Fruit fly (Drosophila melanogaster) whole organism, embryonic: ENCODE measurements around the gene CG15865.

Experiments used
- Aef1 ChIP-seq: fragments of 200-800 bp; sonication (Bioruptor generic); IDR thresholded peaks from 3 replicates; pipeline ENCODE4 v1.3.6; 2022; ENCODE audit warnings: missing biosample characterization, missing genetic modification characterization
- Bgb ChIP-seq: fragments of 200-800 bp; sonication (Bioruptor generic); IDR thresholded peaks from 2 replicates; pipeline ENCODE4 v1.3.6; 2022; ENCODE audit warnings: missing biosample characterization, missing genetic modification characterization; ENCODE audit not compliant: partially characterized antibody
- CG10366 ChIP-seq: fragments of 200-800 bp; sonication (Bioruptor generic); IDR thresholded peaks from 2 replicates; pipeline ENCODE4 v1.3.6; 2022; ENCODE audit warnings: missing biosample characterization, missing genetic modification characterization
- CG11085 ChIP-seq: fragments of 200-800 bp; sonication (Bioruptor generic); IDR thresholded peaks from 2 replicates; pipeline ENCODE4 v1.3.6; 2022; ENCODE audit warnings: missing biosample characterization, missing genetic modification characterization
- CG12071 ChIP-seq: fragments of 200-800 bp; sonication (Bioruptor generic); optimal IDR thresholded peaks from 3 replicates; lab custom pipeline; 2018; ENCODE audit warnings: missing biosample characterization, mild to moderate bottlenecking, missing genetic modification characterization
- CG12299 ChIP-seq: fragments of 200-800 bp; sonication (Bioruptor generic); optimal IDR thresholded peaks from 2 replicates; lab custom pipeline; 2018; ENCODE audit warnings: missing biosample characterization, mild to moderate bottlenecking, missing genetic modification characterization
- CG12769 ChIP-seq: fragments of 200-800 bp; sonication (Bioruptor generic); optimal IDR thresholded peaks from 2 replicates; lab custom pipeline; 2019; ENCODE audit warnings: missing biosample characterization, mild to moderate bottlenecking, missing genetic modification characterization, moderate library complexity
- CG13287 ChIP-seq: fragments of 200-800 bp; sonication (Bioruptor generic); IDR thresholded peaks from 2 replicates; pipeline ENCODE4 v1.3.6; 2022; ENCODE audit warnings: missing biosample characterization, missing genetic modification characterization; ENCODE audit not compliant: partially characterized antibody
- CG17359 ChIP-seq: fragments of 200-800 bp; sonication (Bioruptor generic); optimal IDR thresholded peaks from 3 replicates; lab custom pipeline; 2018; ENCODE audit warnings: missing biosample characterization, mild to moderate bottlenecking, missing genetic modification characterization, moderate library complexity
- CG3163 ChIP-seq: fragments of 200-800 bp; sonication (Bioruptor generic); optimal IDR thresholded peaks from 3 replicates; lab custom pipeline; 2016; ENCODE audit warnings: missing biosample characterization, missing genetic modification characterization
- CG3726 ChIP-seq: fragments of 200-800 bp; sonication (Bioruptor generic); IDR thresholded peaks from 3 replicates; pipeline ENCODE4, ENCODE4 v1.3.6; 2022; ENCODE audit warnings: missing biosample characterization, missing genetic modification characterization
- CG5245 ChIP-seq: fragments of 200-800 bp; sonication (Bioruptor generic); optimal IDR thresholded peaks from 3 replicates; lab custom pipeline; 2016; ENCODE audit warnings: missing biosample characterization, missing genetic modification characterization
- CG6175 ChIP-seq: fragments of 200-800 bp; sonication (Bioruptor generic); IDR thresholded peaks from 3 replicates; pipeline ENCODE4 v1.3.6; 2022; ENCODE audit warnings: missing biosample characterization, missing genetic modification characterization
- CG6654 ChIP-seq: fragments of 200-800 bp; sonication (Bioruptor generic); optimal IDR thresholded peaks from 2 replicates; lab custom pipeline; 2017; ENCODE audit warnings: missing biosample characterization, mild to moderate bottlenecking, missing genetic modification characterization
- CG8765 ChIP-seq: fragments of 200-800 bp; sonication (Bioruptor generic); IDR thresholded peaks from 2 replicates; pipeline ENCODE4 v1.3.6; 2022; ENCODE audit warnings: missing biosample characterization, missing genetic modification characterization
- CG8944 ChIP-seq: fragments of 200-800 bp; sonication (Bioruptor generic); optimal IDR thresholded peaks from 3 replicates; lab custom pipeline; 2016; ENCODE audit warnings: missing biosample characterization, missing genetic modification characterization
- CG9932 ChIP-seq: fragments of 200-800 bp; sonication (Bioruptor generic); IDR thresholded peaks from 2 replicates; pipeline ENCODE4 v1.3.6; 2022; ENCODE audit warnings: missing biosample characterization, missing genetic modification characterization
- Camta ChIP-seq: fragments of 200-800 bp; sonication (Bioruptor generic); optimal IDR thresholded peaks from 2 replicates; lab custom pipeline; 2016; ENCODE audit warnings: missing biosample characterization, missing genetic modification characterization
- Dek ChIP-seq: fragments of 200-800 bp; sonication (Bioruptor generic); optimal IDR thresholded peaks from 3 replicates; lab custom pipeline; 2019; ENCODE audit warnings: missing biosample characterization, mild to moderate bottlenecking, missing genetic modification characterization, moderate library complexity
- Dref ChIP-seq: fragments of 200-800 bp; sonication (Bioruptor generic); IDR thresholded peaks from 2 replicates; pipeline ENCODE4 v1.3.6; 2022; ENCODE audit warnings: missing biosample characterization, missing genetic modification characterization
- E2f1 ChIP-seq: fragments of 200-800 bp; sonication (Bioruptor generic); IDR thresholded peaks from 2 replicates; pipeline ENCODE4 v1.3.6; 2022; ENCODE audit warnings: missing biosample characterization, missing genetic modification characterization
- Fer1 ChIP-seq: fragments of 200-800 bp; sonication (Bioruptor generic); optimal IDR thresholded peaks from 2 replicates; lab custom pipeline; 2017; ENCODE audit warnings: missing biosample characterization, mild to moderate bottlenecking, missing genetic modification characterization
- Hmr ChIP-seq: fragments of 200-800 bp; sonication (Bioruptor generic); optimal IDR thresholded peaks from 3 replicates; lab custom pipeline; 2017; ENCODE audit warnings: mild to moderate bottlenecking, missing biosample characterization, missing genetic modification reagents, missing genetic modification characterization
- Max ChIP-seq: fragments of 200-800 bp; sonication (Bioruptor generic); optimal IDR thresholded peaks from 2 replicates; lab custom pipeline; 2016; ENCODE audit warnings: missing biosample characterization, mild to moderate bottlenecking, missing genetic modification characterization
- Med ChIP-seq: fragments of 200-800 bp; sonication (Bioruptor generic); peaks from one replicate; lab custom pipeline; 2016; ENCODE audit warnings: missing biosample characterization, missing genetic modification characterization, mild to moderate bottlenecking, inconsistent platforms, moderate library complexity
- Opbp ChIP-seq: fragments of 200-800 bp; sonication (Bioruptor generic); IDR thresholded peaks from 3 replicates; pipeline ENCODE4 v1.3.6; 2022; ENCODE audit warnings: missing biosample characterization, missing genetic modification characterization; ENCODE audit not compliant: partially characterized antibody
- Ssrp ChIP-seq: fragments of 200-800 bp; sonication (Bioruptor generic); optimal IDR thresholded peaks from 2 replicates; lab custom pipeline; 2018; ENCODE audit warnings: missing biosample characterization, mild to moderate bottlenecking, missing genetic modification characterization, moderate library complexity
- Stat92E ChIP-seq, 3 experiments: fragments of >200 bp in 2 of 3; fragments of 200-800 bp in 1 of 3; sonication (Bioruptor generic) in 1 of 3; optimal IDR thresholded peaks; 2 replicates each; lab custom pipeline; 2017 to 2019; ENCODE audit warnings: missing biosample characterization in 3 of 3, missing genetic modification characterization in 3 of 3, mild to moderate bottlenecking in 1 of 3, moderate library complexity in 1 of 3
- bbx ChIP-seq: fragments of 200-800 bp; sonication (Bioruptor generic); IDR thresholded peaks from 2 replicates; pipeline ENCODE4 v1.3.6; 2022; ENCODE audit warnings: missing biosample characterization, missing genetic modification characterization; ENCODE audit not compliant: partially characterized antibody
- dm ChIP-seq: fragments of 200-800 bp; sonication (Bioruptor generic); optimal IDR thresholded peaks from 3 replicates; lab custom pipeline; 2016; ENCODE audit warnings: missing biosample characterization, missing genetic modification characterization
- eve ChIP-seq, 2 experiments: fragments of >200 bp; optimal IDR thresholded peaks; 2 replicates each; lab custom pipeline; 2017; ENCODE audit warnings: missing biosample characterization in 2 of 2, missing genetic modification characterization in 2 of 2
- eyg ChIP-seq: fragments of 200-800 bp; sonication (Bioruptor generic); optimal IDR thresholded peaks from 3 replicates; lab custom pipeline; 2016; ENCODE audit warnings: missing biosample characterization, missing genetic modification characterization
- fd102C ChIP-seq: fragments of 200-800 bp; sonication (Bioruptor generic); optimal IDR thresholded peaks from 2 replicates; lab custom pipeline; 2018; ENCODE audit warnings: missing biosample characterization, mild to moderate bottlenecking, missing genetic modification characterization, moderate library complexity
- gce ChIP-seq: fragments of 200-800 bp; sonication (Bioruptor generic); IDR thresholded peaks from 3 replicates; pipeline ENCODE4 v1.3.6; 2022; ENCODE audit warnings: missing biosample characterization, missing genetic modification characterization
- gsb ChIP-seq: fragments of 200-800 bp; sonication (Bioruptor generic); IDR thresholded peaks from 2 replicates; pipeline ENCODE4 v1.3.6; 2022; ENCODE audit warnings: missing biosample characterization, missing genetic modification characterization
- hb ChIP-seq: fragments of 200-800 bp; sonication (Bioruptor generic); IDR thresholded peaks from 3 replicates; pipeline ENCODE4 v1.3.6; 2022; ENCODE audit warnings: missing biosample characterization, missing genetic modification characterization; ENCODE audit not compliant: partially characterized antibody
- hkb ChIP-seq, 2 experiments: fragments of 200-800 bp in 1 of 2; fragments of >200 bp in 1 of 2; sonication (Bioruptor generic) in 1 of 2; IDR thresholded peaks in 1 of 2; optimal IDR thresholded peaks in 1 of 2; 2 replicates each; pipeline versions ENCODE4 v1.3.6 to Lab custom; 2017 to 2022; ENCODE audit warnings: missing biosample characterization in 1 of 2, missing genetic modification characterization in 1 of 2
- lilli ChIP-seq: fragments of 200-800 bp; sonication (Bioruptor generic); optimal IDR thresholded peaks from 3 replicates; lab custom pipeline; 2016; ENCODE audit warnings: missing biosample characterization, missing genetic modification characterization
- luna ChIP-seq: fragments of 200-800 bp; sonication (Bioruptor generic); optimal IDR thresholded peaks from 2 replicates; lab custom pipeline; 2016; ENCODE audit warnings: missing biosample characterization, missing genetic modification characterization
- nau ChIP-seq: fragments of 200-800 bp; sonication (Bioruptor generic); optimal IDR thresholded peaks from 3 replicates; lab custom pipeline; 2017; ENCODE audit warnings: missing biosample characterization, mild to moderate bottlenecking, missing genetic modification characterization, missing genetic modification reagents
- nerfin-2 ChIP-seq: fragments of 200-800 bp; sonication (Bioruptor generic); IDR thresholded peaks from 2 replicates; pipeline ENCODE4 v1.3.6; 2022; ENCODE audit warnings: missing biosample characterization, missing genetic modification characterization; ENCODE audit not compliant: partially characterized antibody
- org-1 ChIP-seq: fragments of 200-800 bp; sonication (Bioruptor generic); optimal IDR thresholded peaks from 2 replicates; lab custom pipeline; 2017; ENCODE audit warnings: missing biosample characterization, missing genetic modification characterization
- pho ChIP-seq: fragments of 200-800 bp; sonication (Bioruptor generic); optimal IDR thresholded peaks from 2 replicates; lab custom pipeline; 2016; ENCODE audit warnings: missing biosample characterization, missing genetic modification characterization
- row ChIP-seq: fragments of 200-800 bp; sonication (Bioruptor generic); IDR thresholded peaks from 3 replicates; pipeline ENCODE4 v1.3.6; 2022; ENCODE audit warnings: missing biosample characterization, missing genetic modification characterization
- sima ChIP-seq: fragments of 200-800 bp; sonication (Bioruptor generic); optimal IDR thresholded peaks from 2 replicates; lab custom pipeline; 2016; ENCODE audit warnings: missing biosample characterization, missing genetic modification characterization
- slou ChIP-seq: fragments of 200-800 bp; sonication (Bioruptor generic); optimal IDR thresholded peaks from 3 replicates; lab custom pipeline; 2016; ENCODE audit warnings: missing biosample characterization, missing genetic modification characterization
- sna ChIP-seq: fragments of 200-800 bp; sonication (Bioruptor generic); IDR thresholded peaks from 2 replicates; pipeline ENCODE4 v1.3.6; 2022; ENCODE audit warnings: missing biosample characterization, missing genetic modification characterization; ENCODE audit not compliant: partially characterized antibody
- ssp ChIP-seq: fragments of 200-800 bp; sonication (Bioruptor generic); IDR thresholded peaks from 2 replicates; pipeline ENCODE4 v1.3.6; 2022; ENCODE audit warnings: missing biosample characterization, missing genetic modification characterization
- tna ChIP-seq: fragments of 200-800 bp; sonication (Bioruptor generic); IDR thresholded peaks from 2 replicates; pipeline ENCODE4 v1.3.6; 2022; ENCODE audit warnings: missing biosample characterization, missing genetic modification characterization; ENCODE audit not compliant: partially characterized antibody
- trh ChIP-seq: fragments of 200-800 bp; sonication (Bioruptor generic); optimal IDR thresholded peaks from 2 replicates; lab custom pipeline; 2016; ENCODE audit warnings: missing biosample characterization, missing genetic modification characterization
- zfh1 ChIP-seq: fragments of 200-800 bp; sonication (Bioruptor generic); IDR thresholded peaks from 3 replicates; pipeline ENCODE4 v1.3.6; 2022; ENCODE audit warnings: missing biosample characterization, missing genetic modification characterization

CG15865 gene

DNA sequence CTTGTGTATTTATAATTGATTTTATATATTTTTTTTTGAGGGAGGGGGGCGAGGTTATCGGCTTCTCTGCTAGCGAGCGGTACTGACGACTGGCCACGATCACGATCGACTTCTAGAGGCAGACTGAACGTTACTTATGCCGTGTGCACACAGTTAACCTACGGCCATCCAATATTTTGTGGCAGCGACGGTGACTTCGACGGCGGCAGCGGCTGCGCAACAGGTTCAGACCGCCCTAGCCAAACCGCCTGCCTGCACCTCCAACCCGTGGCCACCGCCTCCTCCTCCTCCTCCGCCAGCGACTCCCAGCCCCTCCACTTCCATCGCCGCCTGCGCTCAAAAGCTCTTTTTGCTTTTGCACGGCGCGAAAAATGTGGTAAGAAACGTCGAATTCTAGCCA is 42.8 kb downstream of the CG15865 start, which contains the start of gene CG9782 (continued):
- no peak for TF ChIP-seq CG11085 (GFP tag; lab: Robert Waterston, UW)
- TF ChIP-seq Aef1 (GFP tag; lab: Robert Waterston, UW), result no peak
- no peak for TF ChIP-seq CG12071 (GFP tag; lab: Kevin White, UChicago)
- TF ChIP-seq Dref (GFP tag; lab: Robert Waterston, UW), result no peak
- TF ChIP-seq CG6654, result no peak
- no peak for TF ChIP-seq sima (GFP tag; lab: Kevin White, UChicago)
- TF ChIP-seq Dek, result no peak
- 0 out of 2 replicates have a peak, but pooled peaks have one; percentile 36 for TF ChIP-seq Bgb (GFP tag; lab: Robert Waterston, UW)
- TF ChIP-seq Fer1 (GFP tag; lab: Kevin White, UChicago), result no peak
- no peak for TF ChIP-seq luna (GFP tag; lab: Kevin White, UChicago)
- peak; percentile 18; the same call in 1 of the 2 replicates for TF ChIP-seq CG13287 (GFP tag; lab: Robert Waterston, UW)
- TF ChIP-seq trh, result no peak
- TF ChIP-seq E2f1 (GFP tag; lab: Robert Waterston, UW), result no peak
- no peak for TF ChIP-seq nerfin-2
- TF ChIP-seq CG3163 (GFP tag; lab: Kevin White, UChicago), result no peak
- TF ChIP-seq org-1, result no peak
- TF ChIP-seq CG17359 (tag; lab: Kevin White, UChicago), result no peak
- no peak for TF ChIP-seq CG12299 (tag; lab: Kevin White, UChicago)
- no peak for TF ChIP-seq ssp (GFP tag; lab: Robert Waterston, UW)
- peak; percentile 80 for TF ChIP-seq CG12769 (tag; lab: Kevin White, UChicago)
- no peak for TF ChIP-seq lilli (GFP tag; lab: Kevin White, UChicago)
- no peak for TF ChIP-seq hkb (optimal IDR thresholded peaks at IDR 0.05; lab: Kevin White, UChicago)
- no peak for TF ChIP-seq hkb (GFP tag; IDR thresholded peaks at IDR 0.05; lab: Robert Waterston, UW)
- TF ChIP-seq CG8944 (GFP tag; lab: Kevin White, UChicago), result no peak
- TF ChIP-seq CG10366, result no peak
- no peak for TF ChIP-seq zfh1 (GFP tag; lab: Robert Waterston, UW)
- TF ChIP-seq CG3726 (GFP tag; lab: Robert Waterston, UW), result no peak
- peak; percentile 47; the same call in 1 of the 3 replicates for TF ChIP-seq Opbp (GFP tag; lab: Robert Waterston, UW)
- TF ChIP-seq dm (GFP tag; lab: Kevin White, UChicago), result no peak
- no peak for TF ChIP-seq sna (GFP tag; lab: Robert Waterston, UW)
- no peak for TF ChIP-seq nau
- TF ChIP-seq row, result peak; percentile 21; the same call in 1 of the 3 replicates
- peak; percentile 91 for TF ChIP-seq CG6175 (GFP tag; lab: Robert Waterston, UW)
- 0 out of 2 replicates have a peak, but pooled peaks have one; percentile 19 for TF ChIP-seq CG9932 (GFP tag; lab: Robert Waterston, UW)
- TF ChIP-seq gce (GFP tag; lab: Robert Waterston, UW), result no peak
- TF ChIP-seq Hmr, result no peak
- no peak for TF ChIP-seq Max (GFP tag; lab: Kevin White, UChicago)
- TF ChIP-seq Ssrp, result no peak
- TF ChIP-seq bbx, result peak; percentile 17; the same call in 1 of the 2 replicates
- TF ChIP-seq hb (GFP tag; lab: Robert Waterston, UW), result no peak
- no peak for TF ChIP-seq Stat92E (GFP tag; optimal IDR thresholded peaks at IDR 0.05; lab: Kevin White, UChicago)
- no peak for TF ChIP-seq pho
- no peak for TF ChIP-seq tna (GFP tag; lab: Robert Waterston, UW)
- TF ChIP-seq eyg, result no peak
- no peak for TF ChIP-seq fd102C (GFP tag; lab: Kevin White, UChicago)
- no peak for TF ChIP-seq CG8765 (GFP tag; lab: Robert Waterston, UW)
- TF ChIP-seq Camta, result no peak
- no peak for TF ChIP-seq gsb (GFP tag; lab: Robert Waterston, UW)
- TF ChIP-seq slou, result no peak
- TF ChIP-seq eve (GFP tag; optimal IDR thresholded peaks at IDR 0.05; lab: Kevin White, UChicago), result no peak
- no peak for TF ChIP-seq CG5245 (GFP tag; lab: Kevin White, UChicago)
- peak; percentile 13 for TF ChIP-seq Med (GFP tag; lab: Kevin White, UChicago)
